Worm (Caenorhabditis elegans) whole organism, early embryonic: ENCODE measurements around the gene R74.7.

Source experiments
- ama-1 ChIP-seq: fragments of 150-350 bp; optimal IDR thresholded peaks from 2 replicates; lab custom pipeline; 2014
- ceh-13 ChIP-seq: fragments of 200-800 bp; sonication (Bioruptor generic); optimal IDR thresholded peaks from 2 replicates; lab custom pipeline; 2018; ENCODE audit warnings: mild to moderate bottlenecking, missing genetic modification characterization, missing compliant biosample characterization
- ets-7 ChIP-seq: sonication (generic microtip); optimal IDR thresholded peaks from 2 replicates; lab custom pipeline; 2016; ENCODE audit warnings: missing genotype, missing genetic modification characterization, missing compliant biosample characterization
- flt-1 ChIP-seq: fragments of 200-800 bp; sonication (Bioruptor generic); IDR thresholded peaks from 2 replicates; pipeline ENCODE4 v1.3.6; 2022; ENCODE audit warnings: missing genetic modification characterization, missing compliant biosample characterization
- hnd-1 ChIP-seq: sonication (generic microtip); optimal IDR thresholded peaks from 2 replicates; lab custom pipeline; 2016; ENCODE audit warnings: missing genetic modification characterization, missing compliant biosample characterization
- scrt-1 ChIP-seq: fragments of 200-800 bp; sonication (Bioruptor generic); IDR thresholded peaks from 2 replicates; pipeline ENCODE4 v1.3.6; 2022; ENCODE audit warnings: missing genetic modification characterization, missing compliant biosample characterization
- tbx-37 ChIP-seq: fragments of 200-800 bp; sonication (Bioruptor generic); conservative IDR thresholded peaks from 2 replicates; pipeline ENCODE4 v1.3.6; 2022; ENCODE audit warnings: missing genetic modification reagents, missing genetic modification characterization, missing compliant biosample characterization

DNA sequence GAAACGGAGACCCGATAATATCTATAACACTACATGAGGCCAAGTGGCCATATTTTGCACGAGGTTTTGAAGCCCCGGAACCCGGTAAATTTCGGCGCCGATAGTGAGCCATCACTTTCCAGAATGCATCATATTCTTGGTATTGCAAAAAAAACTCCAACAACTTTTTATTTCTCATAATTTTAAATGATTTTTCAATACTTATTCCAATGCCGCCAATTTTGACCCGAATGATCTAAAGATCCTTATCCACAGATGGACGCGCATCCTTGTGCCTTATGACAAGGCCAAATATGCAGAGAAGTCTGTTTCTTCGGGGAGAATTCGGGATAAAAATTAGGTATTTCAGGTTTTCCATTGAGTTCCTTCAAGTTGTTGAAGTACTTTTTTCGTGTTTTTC, 37.0 kb downstream of the R74.7 start:
- TF ChIP-seq ama-1 (lab: Kevin White, UChicago): no peak
- no peak for TF ChIP-seq hnd-1
- TF ChIP-seq ets-7 (tag; lab: Kevin White, UChicago): no peak
- TF ChIP-seq ceh-13 (GFP tag; lab: Kevin White, UChicago): no peak
- TF ChIP-seq scrt-1: no peak
- TF ChIP-seq flt-1: no peak
- TF ChIP-seq tbx-37: no peak; the same call in 1 of the 2 replicates
